Fruit fly (Drosophila melanogaster) whole organism, embryonic: ENCODE results near the gene CG9920.
A peak's percentile ranks its signal among the peaks of the same experiment; 100 is the strongest.

Experiments
- Ada2b ChIP-seq: fragments of 200-800 bp; sonication (Bioruptor generic); IDR thresholded peaks from 2 replicates; pipeline ENCODE4 v1.3.6; 2022; ENCODE audit warnings: missing biosample characterization, missing genetic modification characterization
- Atf3 ChIP-seq: fragments of 200-800 bp; sonication (Bioruptor generic); optimal IDR thresholded peaks from 3 replicates; lab custom pipeline; 2016; ENCODE audit warnings: missing biosample characterization, missing genetic modification characterization
- BtbVII ChIP-seq: fragments of 200-800 bp; sonication (Bioruptor generic); optimal IDR thresholded peaks from 3 replicates; lab custom pipeline; 2017; ENCODE audit warnings: missing biosample characterization, mild to moderate bottlenecking, missing genetic modification characterization
- CG1024 ChIP-seq: fragments of 200-800 bp; sonication (Bioruptor generic); IDR thresholded peaks from 2 replicates; pipeline ENCODE4 v1.3.6; 2022; ENCODE audit warnings: missing biosample characterization, missing genetic modification characterization
- CG11398 ChIP-seq: fragments of 200-800 bp; sonication (Bioruptor generic); optimal IDR thresholded peaks from 2 replicates; lab custom pipeline; 2016; ENCODE audit warnings: missing biosample characterization, missing genetic modification characterization
- CG11504 ChIP-seq: fragments of 200-800 bp; sonication (Bioruptor generic); optimal IDR thresholded peaks from 3 replicates; lab custom pipeline; 2019; ENCODE audit warnings: missing biosample characterization, mild to moderate bottlenecking, missing genetic modification characterization, moderate library complexity
- CG11695 ChIP-seq: fragments of 200-800 bp; sonication (Bioruptor generic); IDR thresholded peaks from 3 replicates; pipeline ENCODE4 v1.3.6; 2022; ENCODE audit warnings: missing biosample characterization, missing genetic modification characterization
- CG12071 ChIP-seq: fragments of 200-800 bp; sonication (Bioruptor generic); optimal IDR thresholded peaks from 3 replicates; lab custom pipeline; 2018; ENCODE audit warnings: missing biosample characterization, mild to moderate bottlenecking, missing genetic modification characterization
- CG12236 ChIP-seq: fragments of 200-800 bp; sonication (Bioruptor generic); optimal IDR thresholded peaks from 2 replicates; lab custom pipeline; 2016; ENCODE audit warnings: missing biosample characterization, missing genetic modification characterization
- CG12769 ChIP-seq: fragments of 200-800 bp; sonication (Bioruptor generic); optimal IDR thresholded peaks from 2 replicates; lab custom pipeline; 2019; ENCODE audit warnings: missing biosample characterization, mild to moderate bottlenecking, missing genetic modification characterization, moderate library complexity
- CG14860 ChIP-seq: fragments of 200-800 bp; sonication (Bioruptor generic); IDR thresholded peaks from 3 replicates; pipeline ENCODE4 v1.3.6; 2022; ENCODE audit warnings: missing biosample characterization, missing genetic modification characterization; ENCODE audit not compliant: partially characterized antibody
- CG15696 ChIP-seq: fragments of 200-800 bp; sonication (Bioruptor generic); optimal IDR thresholded peaks from 2 replicates; lab custom pipeline; 2019; ENCODE audit warnings: missing biosample characterization, mild to moderate bottlenecking, missing genetic modification characterization, moderate library complexity
- CG16779 ChIP-seq: fragments of 200-800 bp; sonication (Bioruptor generic); IDR thresholded peaks from 2 replicates; pipeline ENCODE4 v1.3.6; 2022; ENCODE audit warnings: missing biosample characterization, missing genetic modification characterization
- CG17361 ChIP-seq: fragments of 200-800 bp; sonication (Bioruptor generic); IDR thresholded peaks from 3 replicates; pipeline ENCODE4 v1.3.6; 2022; ENCODE audit warnings: missing biosample characterization, missing genetic modification characterization
- CG17802 ChIP-seq: fragments of 200-800 bp; sonication (Bioruptor generic); optimal IDR thresholded peaks from 2 replicates; lab custom pipeline; 2018; ENCODE audit warnings: missing biosample characterization, mild to moderate bottlenecking, missing genetic modification characterization, moderate library complexity
- CG18476 ChIP-seq: fragments of 200-800 bp; sonication (Bioruptor generic); optimal IDR thresholded peaks from 2 replicates; lab custom pipeline; 2016; ENCODE audit warnings: missing biosample characterization, mild to moderate bottlenecking, missing genetic modification characterization
- CG2712 ChIP-seq: fragments of 200-800 bp; optimal IDR thresholded peaks from 3 replicates; lab custom pipeline; 2019; ENCODE audit warnings: missing biosample characterization, mild to moderate bottlenecking, missing genetic modification characterization, moderate library complexity
- CG31441 ChIP-seq: fragments of 200-800 bp; sonication (Bioruptor generic); IDR thresholded peaks from 2 replicates; pipeline ENCODE4 v1.3.6; 2022; ENCODE audit warnings: missing biosample characterization, missing genetic modification characterization
- CG32532 ChIP-seq: fragments of 200-800 bp; sonication (Bioruptor generic); IDR thresholded peaks from 2 replicates; pipeline ENCODE4 v1.3.6; 2022; ENCODE audit warnings: missing biosample characterization, missing genetic modification characterization
- CG32772 ChIP-seq: fragments of 200-800 bp; sonication (Bioruptor generic); IDR thresholded peaks from 2 replicates; pipeline ENCODE4 v1.3.6; 2022; ENCODE audit warnings: missing biosample characterization, missing genetic modification characterization
- CG42726 ChIP-seq: fragments of 200-800 bp; sonication (Bioruptor generic); IDR thresholded peaks from 2 replicates; pipeline ENCODE4 v1.3.6; 2022; ENCODE audit warnings: missing biosample characterization, missing genetic modification characterization; ENCODE audit not compliant: partially characterized antibody
- CG4854 ChIP-seq: fragments of 200-800 bp; sonication (Bioruptor generic); optimal IDR thresholded peaks from 2 replicates; lab custom pipeline; 2016; ENCODE audit warnings: missing biosample characterization, missing genetic modification characterization, inconsistent platforms
- CG7357 ChIP-seq: fragments of 200-800 bp; sonication (Bioruptor generic); IDR thresholded peaks from 3 replicates; pipeline ENCODE4 v1.3.6; 2022; ENCODE audit warnings: missing biosample characterization, missing genetic modification characterization
- CG7963 ChIP-seq: fragments of 200-800 bp; sonication (Bioruptor generic); IDR thresholded peaks from 3 replicates; pipeline ENCODE4 v1.3.6; 2022; ENCODE audit warnings: missing biosample characterization, missing genetic modification characterization; ENCODE audit not compliant: partially characterized antibody
- CG8290 ChIP-seq, 3 experiments: fragments of 200-800 bp; sonication (Bioruptor generic); optimal IDR thresholded peaks; 2 replicates each; lab custom pipeline; 2016 to 2019; ENCODE audit warnings: missing biosample characterization in 3 of 3, missing genetic modification characterization in 3 of 3, mild to moderate bottlenecking in 2 of 3, moderate library complexity in 1 of 3
- CG8944 ChIP-seq: fragments of 200-800 bp; sonication (Bioruptor generic); optimal IDR thresholded peaks from 3 replicates; lab custom pipeline; 2016; ENCODE audit warnings: missing biosample characterization, missing genetic modification characterization
- Dip3 ChIP-seq: fragments of 200-800 bp; sonication (Bioruptor generic); optimal IDR thresholded peaks from 3 replicates; lab custom pipeline; 2016; ENCODE audit warnings: missing biosample characterization, missing genetic modification characterization
- Ets97D ChIP-seq: fragments of 200-800 bp; sonication (Bioruptor generic); optimal IDR thresholded peaks from 3 replicates; lab custom pipeline; 2016; ENCODE audit warnings: missing biosample characterization, missing genetic modification characterization
- Fer2 ChIP-seq: fragments of 200-800 bp; sonication (Bioruptor generic); optimal IDR thresholded peaks from 2 replicates; lab custom pipeline; 2018; ENCODE audit warnings: missing biosample characterization, mild to moderate bottlenecking, missing genetic modification characterization, moderate library complexity
- Hey ChIP-seq: fragments of 200-800 bp; sonication (Bioruptor generic); optimal IDR thresholded peaks from 3 replicates; lab custom pipeline; 2018; ENCODE audit warnings: missing biosample characterization, mild to moderate bottlenecking, missing genetic modification characterization
- Hr3 ChIP-seq: fragments of 200-800 bp; sonication (Bioruptor generic); optimal IDR thresholded peaks from 3 replicates; lab custom pipeline; 2016; ENCODE audit warnings: missing biosample characterization, missing genetic modification characterization
- Kr ChIP-seq: fragments of 200-800 bp; sonication (Bioruptor generic); optimal IDR thresholded peaks from 2 replicates; lab custom pipeline; 2017; ENCODE audit warnings: missing biosample characterization, mild to moderate bottlenecking, missing genetic modification characterization
- Mrtf ChIP-seq: fragments of 200-800 bp; sonication (Bioruptor generic); IDR thresholded peaks from 3 replicates; pipeline ENCODE4 v1.3.6; 2022; ENCODE audit warnings: missing biosample characterization, missing genetic modification characterization
- Oli ChIP-seq: fragments of 200-800 bp; sonication (Bioruptor generic); optimal IDR thresholded peaks from 2 replicates; lab custom pipeline; 2018; ENCODE audit warnings: missing biosample characterization, mild to moderate bottlenecking, missing genetic modification characterization, moderate library complexity
- Poxn ChIP-seq: fragments of 200-800 bp; sonication (Bioruptor generic); IDR thresholded peaks from 2 replicates; pipeline ENCODE4 v1.3.6; 2022; ENCODE audit warnings: missing biosample characterization, missing genetic modification characterization
- Trl ChIP-seq, 3 experiments: fragments of >200 bp in 2 of 3; fragments of 200-800 bp in 1 of 3; sonication (Bioruptor generic) in 1 of 3; optimal IDR thresholded peaks; 2 replicates in 1 of 3; 3 replicates in 2 of 3; lab custom pipeline; 2016 to 2017; ENCODE audit warnings: missing biosample characterization in 1 of 3, missing genetic modification characterization in 1 of 3
- Xrp1 ChIP-seq: fragments of 200-800 bp; sonication (Bioruptor generic); IDR thresholded peaks from 2 replicates; pipeline ENCODE4 v1.3.6; 2022; ENCODE audit warnings: missing biosample characterization, missing genetic modification characterization
- ara ChIP-seq: fragments of 200-800 bp; sonication (Bioruptor generic); IDR thresholded peaks from 2 replicates; pipeline ENCODE4 v1.3.6; 2022; ENCODE audit warnings: missing biosample characterization, missing genetic modification characterization
- bsh ChIP-seq, 2 experiments: fragments of 200-800 bp; sonication (Bioruptor generic); optimal IDR thresholded peaks; 2 replicates each; lab custom pipeline; 2017 to 2018; ENCODE audit warnings: mild to moderate bottlenecking in 2 of 2, missing biosample characterization in 2 of 2, missing genetic modification characterization in 2 of 2, moderate library complexity in 1 of 2
- cad ChIP-seq: fragments of >200 bp; optimal IDR thresholded peaks from 2 replicates; lab custom pipeline; 2017; ENCODE audit warnings: missing biosample characterization, missing genetic modification characterization
- croc ChIP-seq: fragments of 200-800 bp; sonication (Bioruptor generic); conservative IDR thresholded peaks from 3 replicates; pipeline ENCODE4 v1.3.6; 2022; ENCODE audit warnings: missing biosample characterization, missing genetic modification characterization
- dimm ChIP-seq: fragments of 200-800 bp; sonication (Bioruptor generic); IDR thresholded peaks from 2 replicates; pipeline ENCODE4 v1.3.6; 2022; ENCODE audit warnings: missing biosample characterization, missing genetic modification characterization
- mld ChIP-seq: fragments of 200-800 bp; sonication (Bioruptor generic); IDR thresholded peaks from 3 replicates; pipeline ENCODE4 v1.3.6; 2022; ENCODE audit warnings: missing biosample characterization, missing genetic modification characterization; ENCODE audit not compliant: partially characterized antibody
- nerfin-1 ChIP-seq: fragments of 200-800 bp; sonication (Bioruptor generic); optimal IDR thresholded peaks from 3 replicates; lab custom pipeline; 2019; ENCODE audit warnings: missing biosample characterization, mild to moderate bottlenecking, missing genetic modification characterization, moderate library complexity
- sug ChIP-seq: fragments of 200-800 bp; optimal IDR thresholded peaks from 2 replicates; lab custom pipeline; 2019; ENCODE audit warnings: missing biosample characterization, mild to moderate bottlenecking, missing genetic modification characterization, moderate library complexity
- tll ChIP-seq, 2 experiments: fragments of 200-800 bp in 1 of 2; fragments of >200 bp in 1 of 2; sonication (Bioruptor generic) in 1 of 2; optimal IDR thresholded peaks; 2 replicates each; lab custom pipeline; 2017 to 2019; ENCODE audit warnings: missing biosample characterization in 2 of 2, missing genetic modification characterization in 2 of 2, mild to moderate bottlenecking in 1 of 2, moderate library complexity in 1 of 2
- tx ChIP-seq: fragments of 200-800 bp; sonication (Bioruptor generic); optimal IDR thresholded peaks from 2 replicates; lab custom pipeline; 2016; ENCODE audit warnings: missing biosample characterization, missing genetic modification characterization
- unpg ChIP-seq: fragments of 200-800 bp; sonication (Bioruptor generic); optimal IDR thresholded peaks from 3 replicates; lab custom pipeline; 2018; ENCODE audit warnings: missing biosample characterization, mild to moderate bottlenecking, missing genetic modification characterization, moderate library complexity
- zf30C ChIP-seq: fragments of 200-800 bp; sonication (Bioruptor generic); optimal IDR thresholded peaks from 3 replicates; lab custom pipeline; 2018; ENCODE audit warnings: missing biosample characterization, mild to moderate bottlenecking, missing genetic modification characterization

CG9920 gene

dm6 chr3R:14122347-14122812 lies 24.5 kb upstream of the CG9920 start, which contains the start of the genes Abi and twf (continued):
- TF ChIP-seq mld (no peak), CG16779 (GFP tag; lab: Robert Waterston, UW) (0 out of 2 replicates have a peak, but pooled peaks have one; percentile 22), CG12236 (no peak), CG1024 (GFP tag; lab: Robert Waterston, UW) (no peak), Oli (peak; percentile 47), CG11695 (GFP tag; lab: Robert Waterston, UW) (peak; percentile 72; the same call in 2 of the 3 replicates), zf30C (GFP tag; lab: Kevin White, UChicago) (no peak), tll (GFP tag; optimal IDR thresholded peaks at IDR 0.05; lab: Kevin White, UChicago) (no peak), Kr (GFP tag; lab: Kevin White, UChicago) (no peak), dimm (GFP tag; lab: Robert Waterston, UW) (no peak), CG31441 (GFP tag; lab: Robert Waterston, UW) (peak; percentile 71), CG17802 (tag; lab: Kevin White, UChicago) (peak; percentile 11), CG15696 (peak; percentile 50), cad (GFP tag; lab: Kevin White, UChicago) (no peak), tx (GFP tag; lab: Kevin White, UChicago) (peak; percentile 60), CG8944 (GFP tag; lab: Kevin White, UChicago) (peak; percentile 33), CG8290 (GFP tag; optimal IDR thresholded peaks at IDR 0.05; lab: Kevin White, UChicago) (peak; percentile 80), CG8290 (tag; optimal IDR thresholded peaks at IDR 0.05; lab: Kevin White, UChicago) (peak in 1 of 2 experiments; percentile 38), CG32532 (GFP tag; lab: Robert Waterston, UW) (peak; percentile 59), Ada2b (GFP tag; lab: Robert Waterston, UW) (peak; percentile 35; the same call in 1 of the 2 replicates), CG11398 (no peak), CG7357 (no peak), Xrp1 (GFP tag; lab: Robert Waterston, UW) (peak; percentile 72; the same call in 1 of the 2 replicates), CG18476 (peak; percentile 57), CG4854 (peak; percentile 35), CG11504 (tag; lab: Kevin White, UChicago) (peak; percentile 74), Hey (tag; lab: Kevin White, UChicago) (no peak), CG12769 (tag; lab: Kevin White, UChicago) (no peak), Dip3 (GFP tag; lab: Kevin White, UChicago) (peak; percentile 48), Hr3 (GFP tag; lab: Kevin White, UChicago) (peak; percentile 72), bsh (GFP tag; optimal IDR thresholded peaks at IDR 0.05; lab: Kevin White, UChicago) (peak in 1 of 2 experiments; percentile 62), CG14860 (GFP tag; lab: Robert Waterston, UW) (no peak), Atf3 (GFP tag; lab: Kevin White, UChicago) (peak; percentile 43), unpg (GFP tag; lab: Kevin White, UChicago) (peak; percentile 59), ara (GFP tag; lab: Robert Waterston, UW) (peak; percentile 25; the same call in 1 of the 2 replicates), Mrtf (GFP tag; lab: Robert Waterston, UW) (no peak), nerfin-1 (tag; lab: Kevin White, UChicago) (peak; percentile 25), Trl (optimal IDR thresholded peaks at IDR 0.05; lab: Kevin White, UChicago) (no peak), Trl (GFP tag; optimal IDR thresholded peaks at IDR 0.05; lab: Kevin White, UChicago) (peak; percentile 27), Ets97D (GFP tag; lab: Kevin White, UChicago) (peak; percentile 63), croc (GFP tag; lab: Robert Waterston, UW) (no peak; the same call in 2 of the 3 replicates), CG42726 (GFP tag; lab: Robert Waterston, UW) (no peak), CG2712 (tag; lab: Kevin White, UChicago) (peak; percentile 74), CG32772 (peak; percentile 39), Poxn (GFP tag; lab: Robert Waterston, UW) (no peak), sug (tag; lab: Kevin White, UChicago) (no peak), CG12071 (GFP tag; lab: Kevin White, UChicago) (no peak), CG7963 (GFP tag; lab: Robert Waterston, UW) (no peak), Fer2 (peak; percentile 35), CG17361 (GFP tag; lab: Robert Waterston, UW) (peak; percentile 76), BtbVII (GFP tag; lab: Kevin White, UChicago) (peak; percentile 6)
